Fruit fly (Drosophila melanogaster) whole organism, wandering third instar larva: ENCODE data around the gene CG10949.

Source experiments
- HLH106 ChIP-seq: fragments of 200-800 bp; optimal IDR thresholded peaks from 3 replicates; lab custom pipeline; 2019; ENCODE audit warnings: missing biosample characterization, mild to moderate bottlenecking, missing genetic modification characterization, moderate library complexity
- br ChIP-seq: fragments of 200-800 bp; sonication (Bioruptor generic); optimal IDR thresholded peaks from 2 replicates; lab custom pipeline; 2016; ENCODE audit warnings: missing biosample characterization, missing genetic modification characterization
- foxo ChIP-seq, 2 experiments: fragments of 200-800 bp; sonication (Bioruptor generic); optimal IDR thresholded peaks; 2 replicates in 1 of 2; 3 replicates in 1 of 2; lab custom pipeline; 2016 to 2017; ENCODE audit warnings: missing biosample characterization in 2 of 2, missing genetic modification characterization in 2 of 2
- sage ChIP-seq: fragments of 200-800 bp; sonication (Bioruptor generic); optimal IDR thresholded peaks from 2 replicates; lab custom pipeline; 2016; ENCODE audit warnings: missing biosample characterization, mild to moderate bottlenecking, missing genetic modification characterization

DNA sequence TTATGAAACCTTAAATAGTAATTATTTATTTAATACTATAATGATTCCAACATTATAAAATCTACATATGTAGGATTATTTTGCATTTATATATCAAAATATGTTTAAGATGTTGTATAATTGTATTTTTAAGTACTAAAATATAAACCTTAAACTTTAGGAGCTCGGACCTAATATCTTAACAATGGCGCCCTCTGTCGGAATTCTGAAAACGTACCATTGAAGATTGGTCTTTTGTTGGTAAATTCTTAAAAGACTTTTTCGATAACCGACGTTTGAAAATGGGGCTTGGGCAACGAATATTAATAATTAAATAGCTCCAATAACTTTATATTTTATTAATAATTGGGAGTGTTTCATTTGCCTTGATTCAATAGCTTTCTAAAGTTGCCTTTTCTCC lies 21.2 kb upstream of the CG10949 start:
- TF ChIP-seq HLH106 (tag; lab: Kevin White, UChicago) (no peak), foxo (GFP tag; optimal IDR thresholded peaks at IDR 0.05; lab: Kevin White, UChicago) (no peak), br (no peak), sage (GFP tag; lab: Kevin White, UChicago) (no peak)
